Worm (Caenorhabditis elegans) whole organism, L4 larva: ENCODE results near the gene clh-5.

Source experiments
- F44E2.7 ChIP-seq: fragments of 200-800 bp; sonication (Bioruptor generic); IDR thresholded peaks from 2 replicates; pipeline ENCODE4 v2.1.2; 2022; ENCODE audit warnings: missing genetic modification characterization, missing compliant biosample characterization
- T20F7.1 ChIP-seq: fragments of 200-800 bp; sonication (Bioruptor generic); optimal IDR thresholded peaks from 2 replicates; lab custom pipeline; 2018; ENCODE audit warnings: mild to moderate bottlenecking, missing genetic modification characterization, missing compliant biosample characterization
- T26A8.4 ChIP-seq: fragments of 200-800 bp; sonication (Bioruptor generic); IDR thresholded peaks from 2 replicates; pipeline ENCODE4 v1.3.6; 2022; ENCODE audit warnings: missing genetic modification characterization, missing compliant biosample characterization
- Y105C5A.15 ChIP-seq: fragments of 200-800 bp; sonication (Bioruptor generic); IDR thresholded peaks from 2 replicates; pipeline ENCODE4 v1.3.6; 2022; ENCODE audit warnings: missing genetic modification characterization, missing compliant biosample characterization
- Y5F2A.4 ChIP-seq: fragments of 200-800 bp; sonication (Bioruptor generic); optimal IDR thresholded peaks from 2 replicates; lab custom pipeline; 2018; ENCODE audit warnings: mild to moderate bottlenecking, missing genetic modification characterization, missing compliant biosample characterization
- ZK337.2 ChIP-seq: fragments of 200-800 bp; sonication (Bioruptor generic); IDR thresholded peaks from 2 replicates; pipeline ENCODE4 v1.3.6; 2022; ENCODE audit warnings: missing genetic modification reagents, missing genetic modification characterization, missing compliant biosample characterization
- aha-1 ChIP-seq: fragments of 150-350 bp; peaks from one replicate; lab custom pipeline; 2014; ENCODE audit warnings: missing biosample characterization, missing genetic modification characterization
- arid-1 ChIP-seq: fragments of 200-800 bp; sonication (Bioruptor generic); conservative IDR thresholded peaks from 2 replicates; pipeline ENCODE4 v1.3.6; 2022; ENCODE audit warnings: missing genetic modification reagents, missing genetic modification characterization, missing compliant biosample characterization
- ceh-44 ChIP-seq: fragments of 200-800 bp; sonication (Bioruptor generic); IDR thresholded peaks from 2 replicates; pipeline ENCODE4 v1.3.6; 2022; ENCODE audit warnings: missing genetic modification reagents, missing genetic modification characterization, missing compliant biosample characterization
- ces-1 ChIP-seq: fragments of 150-350 bp; sonication (generic microtip); optimal IDR thresholded peaks from 4 replicates; lab custom pipeline; 2014; ENCODE audit warnings: missing biosample characterization, missing genetic modification reagents, missing genetic modification characterization
- daf-16 ChIP-seq, 3 experiments: sonication (generic microtip); optimal IDR thresholded peaks; 2 replicates each; lab custom pipeline; 2016 to 2017; ENCODE audit warnings: missing genetic modification characterization in 3 of 3, missing genetic modification reagents in 3 of 3, mild to moderate bottlenecking in 2 of 3, missing compliant biosample characterization in 2 of 3, missing biosample characterization in 1 of 3, moderate library complexity in 1 of 3
- daf-19 ChIP-seq: fragments of 200-800 bp; sonication (Bioruptor generic); conservative IDR thresholded peaks from 2 replicates; pipeline ENCODE4 v1.3.6; 2022; ENCODE audit warnings: missing genetic modification characterization, missing compliant biosample characterization
- dmd-6 ChIP-seq: fragments of 200-800 bp; sonication (Bioruptor generic); IDR thresholded peaks from 2 replicates; pipeline ENCODE4 v1.3.6; 2022; ENCODE audit warnings: missing genetic modification reagents, missing genetic modification characterization, missing compliant biosample characterization
- dmd-8 ChIP-seq: fragments of 200-800 bp; sonication (Bioruptor generic); IDR thresholded peaks from 2 replicates; pipeline ENCODE4 v1.3.6; 2022; ENCODE audit warnings: missing genetic modification characterization, missing compliant biosample characterization
- dve-1 ChIP-seq: sonication (generic microtip); optimal IDR thresholded peaks from 2 replicates; lab custom pipeline; 2017; ENCODE audit warnings: antibody characterized with exemption, mild to moderate bottlenecking, missing genetic modification characterization, missing compliant biosample characterization; ENCODE audit not compliant: insufficient read depth
- egl-43 ChIP-seq: fragments of 200-800 bp; sonication (Bioruptor generic); IDR thresholded peaks from 2 replicates; pipeline ENCODE4 v1.3.6; 2022; ENCODE audit warnings: missing genetic modification reagents, missing genetic modification characterization, missing compliant biosample characterization
- hif-1 ChIP-seq, 2 experiments: sonication (generic microtip); optimal IDR thresholded peaks; 2 replicates each; lab custom pipeline; 2016 to 2017; ENCODE audit warnings: missing compliant biosample characterization in 2 of 2, missing genetic modification characterization in 2 of 2, missing genetic modification reagents in 2 of 2, missing genotype in 2 of 2, mild to moderate bottlenecking in 1 of 2
- hlh-11 ChIP-seq: fragments of 200-800 bp; sonication (Bioruptor generic); optimal IDR thresholded peaks from 2 replicates; lab custom pipeline; 2018; ENCODE audit warnings: mild to moderate bottlenecking, missing genetic modification characterization, missing compliant biosample characterization
- hlh-30 ChIP-seq: sonication (generic microtip); optimal IDR thresholded peaks from 2 replicates; lab custom pipeline; 2017; ENCODE audit warnings: antibody characterized with exemption, mild to moderate bottlenecking, missing genetic modification characterization, missing compliant biosample characterization; ENCODE audit not compliant: insufficient read depth
- jun-1 ChIP-seq: fragments of 150-350 bp; optimal IDR thresholded peaks from 2 replicates; lab custom pipeline; 2014; ENCODE audit warnings: missing biosample characterization, missing genetic modification reagents, missing genetic modification characterization
- lin-1 ChIP-seq: fragments of 200-800 bp; sonication (Bioruptor generic); IDR thresholded peaks from 2 replicates; pipeline ENCODE4 v1.3.6; 2022; ENCODE audit warnings: missing genetic modification reagents, missing genetic modification characterization, missing compliant biosample characterization
- lin-29 ChIP-seq: fragments of 200-800 bp; sonication (Bioruptor generic); IDR thresholded peaks from 2 replicates; pipeline ENCODE4 v1.3.6; 2022; ENCODE audit warnings: missing genetic modification reagents, missing genetic modification characterization, missing compliant biosample characterization
- lsy-2 ChIP-seq, 2 experiments: fragments of 150-350 bp in 1 of 2; sonication (generic microtip) in 1 of 2; optimal IDR thresholded peaks; 2 replicates each; lab custom pipeline; 2014 to 2017; ENCODE audit warnings: missing biosample characterization in 2 of 2, missing genetic modification characterization in 2 of 2
- mdl-1 ChIP-seq, 2 experiments: fragments of 150-350 bp in 1 of 2; sonication (generic microtip) in 1 of 2; optimal IDR thresholded peaks; 2 replicates each; lab custom pipeline; 2014 to 2017; ENCODE audit warnings: missing biosample characterization in 2 of 2, missing genetic modification characterization in 2 of 2
- mdt-29 ChIP-seq: fragments of 200-800 bp; sonication (Bioruptor generic); IDR thresholded peaks from 2 replicates; pipeline ENCODE4 v1.3.6; 2022; ENCODE audit warnings: missing genetic modification reagents, missing genetic modification characterization, missing compliant biosample characterization
- mep-1 ChIP-seq: fragments of 150-350 bp; sonication (generic microtip); optimal IDR thresholded peaks from 3 replicates; lab custom pipeline; 2014; ENCODE audit warnings: missing biosample characterization, missing genetic modification characterization
- mes-2 ChIP-seq: sonication (generic microtip); optimal IDR thresholded peaks from 2 replicates; lab custom pipeline; 2016; ENCODE audit warnings: missing genotype, mild to moderate bottlenecking, missing genetic modification characterization, missing compliant biosample characterization; ENCODE audit not compliant: poor library complexity, severe bottlenecking
- nhr-10 ChIP-seq: fragments of 150-350 bp; optimal IDR thresholded peaks from 2 replicates; lab custom pipeline; 2014; ENCODE audit warnings: missing biosample characterization, missing genetic modification characterization
- nhr-102 ChIP-seq: sonication (generic microtip); optimal IDR thresholded peaks from 2 replicates; lab custom pipeline; 2016; ENCODE audit warnings: mild to moderate bottlenecking, missing genetic modification characterization, moderate library complexity, missing compliant biosample characterization
- nhr-11 ChIP-seq: fragments of 150-350 bp; optimal IDR thresholded peaks from 2 replicates; lab custom pipeline; 2014; ENCODE audit warnings: missing biosample characterization, missing genetic modification characterization
- nhr-237 ChIP-seq: sonication (generic microtip); optimal IDR thresholded peaks from 2 replicates; lab custom pipeline; 2017; ENCODE audit warnings: missing biosample characterization, missing genetic modification characterization
- nhr-48 ChIP-seq: sonication (generic microtip); optimal IDR thresholded peaks from 2 replicates; lab custom pipeline; 2016; ENCODE audit warnings: mild to moderate bottlenecking, missing genetic modification characterization, missing compliant biosample characterization
- nhr-77 ChIP-seq: fragments of 150-350 bp; optimal IDR thresholded peaks from 2 replicates; lab custom pipeline; 2014; ENCODE audit warnings: missing biosample characterization, missing genetic modification characterization
- pha-4 ChIP-seq, 2 experiments: fragments of 150-350 bp in 1 of 2; fragments of 200-800 bp in 1 of 2; sonication (Bioruptor generic) in 1 of 2; IDR thresholded peaks in 1 of 2; optimal IDR thresholded peaks in 1 of 2; 2 replicates each; pipeline versions ENCODE4 v1.3.6 to Lab custom; 2014 to 2022; ENCODE audit warnings: missing genetic modification characterization in 2 of 2, missing genetic modification reagents in 2 of 2, missing biosample characterization in 1 of 2, missing compliant biosample characterization in 1 of 2
- pqm-1 ChIP-seq: sonication (generic microtip); optimal IDR thresholded peaks from 2 replicates; lab custom pipeline; 2017; ENCODE audit warnings: missing biosample characterization, missing genetic modification characterization
- set-16 ChIP-seq: fragments of 200-800 bp; sonication (Bioruptor generic); IDR thresholded peaks from 2 replicates; pipeline ENCODE4 v1.3.6; 2022; ENCODE audit warnings: missing genetic modification reagents, missing genetic modification characterization, missing compliant biosample characterization
- tra-1 ChIP-seq: fragments of 200-800 bp; sonication (Bioruptor generic); IDR thresholded peaks from 2 replicates; pipeline ENCODE4 v1.3.6; 2022; ENCODE audit warnings: missing genetic modification reagents, missing genetic modification characterization, missing compliant biosample characterization
- unc-130 ChIP-seq: sonication (generic microtip); optimal IDR thresholded peaks from 2 replicates; lab custom pipeline; 2016; ENCODE audit warnings: missing genetic modification reagents, missing genetic modification characterization, missing compliant biosample characterization
- unc-62 ChIP-seq, 3 experiments: fragments of 150-350 bp in 1 of 3; sonication (generic microtip); optimal IDR thresholded peaks in 2 of 3; peaks in 1 of 3; 1 replicate in 1 of 3; 2 replicates in 2 of 3; lab custom pipeline; 2014 to 2017; ENCODE audit warnings: missing biosample characterization in 3 of 3, missing genetic modification characterization in 3 of 3, missing genetic modification reagents in 3 of 3, missing genotype in 1 of 3
- zfp-2 ChIP-seq: sonication (generic microtip); optimal IDR thresholded peaks from 2 replicates; lab custom pipeline; 2016; ENCODE audit warnings: mild to moderate bottlenecking, missing genetic modification characterization, missing compliant biosample characterization
- zip-2 ChIP-seq: fragments of 150-350 bp; optimal IDR thresholded peaks from 2 replicates; lab custom pipeline; 2014; ENCODE audit warnings: missing biosample characterization, missing genetic modification characterization

clh-5 gene

ce11 chrII:9124353-9124752, 25.9 kb upstream of the clh-5 start:
- TF ChIP-seq mes-2: peak; percentile 6
- no peak for TF ChIP-seq nhr-102

ce11 chrII:9120813-9121554, 22.6 kb upstream of the clh-5 start:
- TF ChIP-seq jun-1: no peak
- TF ChIP-seq nhr-10 (tag; lab: Kevin White, UChicago): no peak
- peak in 1 of 2 experiments; percentile 68 for TF ChIP-seq unc-62 (GFP tag; optimal IDR thresholded peaks at IDR 0.05 in 1 of 2; lab: Kevin White, UChicago)
- no peak for TF ChIP-seq unc-62 (tag; optimal IDR thresholded peaks at IDR 0.05; lab: Kevin White, UChicago)
- no peak for TF ChIP-seq pha-4 (GFP tag; IDR thresholded peaks at IDR 0.05; lab: Robert Waterston, UW)
- no peak for TF ChIP-seq pha-4 (tag; optimal IDR thresholded peaks at IDR 0.05; lab: Kevin White, UChicago)
- no peak for TF ChIP-seq lsy-2 (tag; optimal IDR thresholded peaks at IDR 0.05; lab: Kevin White, UChicago)
- TF ChIP-seq aha-1 (tag; lab: Kevin White, UChicago): peak; percentile 51
- peak; percentile 15 for TF ChIP-seq hlh-30

ce11 chrII:9120329-9120728, 21.9 kb upstream of the clh-5 start:
- TF ChIP-seq nhr-48 (tag; lab: Kevin White, UChicago) (no peak), dmd-8 (GFP tag; lab: Robert Waterston, UW) (no peak), zfp-2 (tag; lab: Kevin White, UChicago) (no peak), tra-1 (GFP tag; lab: Robert Waterston, UW) (no peak), mdl-1 (tag; optimal IDR thresholded peaks at IDR 0.05; lab: Kevin White, UChicago) (no peak), unc-130 (GFP tag; lab: Kevin White, UChicago) (no peak), mdt-29 (GFP tag; lab: Robert Waterston, UW) (no peak), F44E2.7 (GFP tag; lab: Robert Waterston, UW) (no peak), daf-19 (GFP tag; lab: Robert Waterston, UW) (no peak), Y5F2A.4 (GFP tag; lab: Kevin White, UChicago) (no peak), arid-1 (GFP tag; lab: Robert Waterston, UW) (no peak)

- TF ChIP-seq hlh-11 (tag; lab: Kevin White, UChicago) (peak; percentile 36), nhr-102 (no peak), ces-1 (peak; percentile 52), Y105C5A.15 (GFP tag; lab: Robert Waterston, UW) (no peak), ceh-44 (GFP tag; lab: Robert Waterston, UW) (no peak), nhr-77 (peak; percentile 70), egl-43 (GFP tag; lab: Robert Waterston, UW) (no peak), nhr-48 (tag; lab: Kevin White, UChicago) (peak; percentile 58), nhr-237 (no peak), daf-19 (GFP tag; lab: Robert Waterston, UW) (0 out of 2 replicates have a peak, but pooled peaks have one; percentile 55), set-16 (GFP tag; lab: Robert Waterston, UW) (no peak), unc-62 (GFP tag; optimal IDR thresholded peaks at IDR 0.05 in 1 of 2; lab: Kevin White, UChicago) (peak in 1 of 2 experiments; percentile 34), unc-62 (tag; optimal IDR thresholded peaks at IDR 0.05; lab: Kevin White, UChicago) (no peak), daf-16 (GFP tag; optimal IDR thresholded peaks at IDR 0.05; lab: Kevin White, UChicago) (no peak), daf-16 (tag; optimal IDR thresholded peaks at IDR 0.05; lab: Kevin White, UChicago) (peak; percentile 60), mep-1 (tag; lab: Kevin White, UChicago) (peak; percentile 70), T26A8.4 (no peak), dmd-6 (GFP tag; lab: Robert Waterston, UW) (peak; percentile 59), hif-1 (tag; optimal IDR thresholded peaks at IDR 0.05; lab: Kevin White, UChicago) (no peak), mdl-1 (tag; optimal IDR thresholded peaks at IDR 0.05; lab: Kevin White, UChicago) (no peak), dve-1 (tag; lab: Kevin White, UChicago) (peak; percentile 59), pqm-1 (peak; percentile 91), ZK337.2 (GFP tag; lab: Robert Waterston, UW) (no peak), lin-29 (GFP tag; lab: Robert Waterston, UW) (no peak), lin-1 (GFP tag; lab: Robert Waterston, UW) (peak; percentile 67; the same call in 1 of the 2 replicates), aha-1 (tag; lab: Kevin White, UChicago) (peak; percentile 69), lsy-2 (tag; optimal IDR thresholded peaks at IDR 0.05; lab: Kevin White, UChicago) (peak in 1 of 2 experiments; percentile 46), zip-2 (tag; lab: Kevin White, UChicago) (no peak), T20F7.1 (GFP tag; lab: Kevin White, UChicago) (peak; percentile 5), nhr-11 (tag; lab: Kevin White, UChicago) (peak; percentile 8), arid-1 (GFP tag; lab: Robert Waterston, UW) (no peak)
These were observed 19.4 kb upstream of the clh-5 start for ce11 chrII:9117789-9118242.
